Fruit fly (Drosophila melanogaster) whole organism, embryonic: ENCODE results near the gene Pfas.

ENCODE experiments used
- BtbVII ChIP-seq: fragments of 200-800 bp; sonication (Bioruptor generic); optimal IDR thresholded peaks from 3 replicates; lab custom pipeline; 2017; ENCODE audit warnings: missing biosample characterization, mild to moderate bottlenecking, missing genetic modification characterization
- Bteb2 ChIP-seq: fragments of 200-800 bp; sonication (Bioruptor generic); optimal IDR thresholded peaks from 2 replicates; lab custom pipeline; 2016; ENCODE audit warnings: missing biosample characterization, missing genetic modification characterization
- CG11696 ChIP-seq: fragments of 200-800 bp; sonication (Bioruptor generic); IDR thresholded peaks from 2 replicates; pipeline ENCODE4 v1.3.6; 2022; ENCODE audit warnings: missing biosample characterization, missing genetic modification characterization
- CG12155 ChIP-seq: fragments of 200-800 bp; sonication (Bioruptor generic); optimal IDR thresholded peaks from 3 replicates; lab custom pipeline; 2016; ENCODE audit warnings: missing biosample characterization, missing genetic modification characterization
- CG12219 ChIP-seq: fragments of 200-800 bp; sonication (Bioruptor generic); optimal IDR thresholded peaks from 3 replicates; lab custom pipeline; 2018; ENCODE audit warnings: missing biosample characterization, mild to moderate bottlenecking, missing genetic modification characterization
- CG12236 ChIP-seq: fragments of 200-800 bp; sonication (Bioruptor generic); optimal IDR thresholded peaks from 2 replicates; lab custom pipeline; 2016; ENCODE audit warnings: missing biosample characterization, missing genetic modification characterization
- CG14050 ChIP-seq: fragments of 200-800 bp; sonication (Bioruptor generic); IDR thresholded peaks from 3 replicates; pipeline ENCODE4 v1.3.6; 2022; ENCODE audit warnings: missing biosample characterization, missing genetic modification characterization
- CG18011 ChIP-seq: fragments of 200-800 bp; sonication (Bioruptor generic); optimal IDR thresholded peaks from 2 replicates; lab custom pipeline; 2017; ENCODE audit warnings: missing biosample characterization, missing genetic modification characterization, mild to moderate bottlenecking, moderate library complexity, missing genotype
- CG18262 ChIP-seq: fragments of 200-800 bp; optimal IDR thresholded peaks from 3 replicates; lab custom pipeline; 2019; ENCODE audit warnings: missing biosample characterization, mild to moderate bottlenecking, missing genetic modification characterization, moderate library complexity
- CG1832 ChIP-seq: fragments of 200-800 bp; sonication (Bioruptor generic); optimal IDR thresholded peaks from 2 replicates; lab custom pipeline; 2017; ENCODE audit warnings: missing biosample characterization, mild to moderate bottlenecking, missing genetic modification characterization, inconsistent platforms
- CG18476 ChIP-seq: fragments of 200-800 bp; sonication (Bioruptor generic); optimal IDR thresholded peaks from 2 replicates; lab custom pipeline; 2016; ENCODE audit warnings: missing biosample characterization, mild to moderate bottlenecking, missing genetic modification characterization
- CG2199 ChIP-seq: fragments of 200-800 bp; sonication (Bioruptor generic); IDR thresholded peaks from 3 replicates; pipeline ENCODE4 v1.3.6; 2022; ENCODE audit warnings: missing biosample characterization, missing genetic modification characterization
- CG3281 ChIP-seq: fragments of 200-800 bp; sonication (Bioruptor generic); optimal IDR thresholded peaks from 3 replicates; lab custom pipeline; 2017; ENCODE audit warnings: missing biosample characterization, mild to moderate bottlenecking, missing genetic modification characterization
- CG4328 ChIP-seq: fragments of 200-800 bp; sonication (Bioruptor generic); optimal IDR thresholded peaks from 3 replicates; lab custom pipeline; 2017; ENCODE audit warnings: missing biosample characterization, missing genetic modification reagents, missing genetic modification characterization
- CG4730 ChIP-seq: fragments of 200-800 bp; sonication (Bioruptor generic); IDR thresholded peaks from 2 replicates; pipeline ENCODE4 v1.3.6; 2022; ENCODE audit warnings: missing biosample characterization, missing genetic modification characterization
- CG6689 ChIP-seq: fragments of 200-800 bp; sonication (Bioruptor generic); IDR thresholded peaks from 2 replicates; pipeline ENCODE4 v1.3.6; 2022; ENCODE audit warnings: missing biosample characterization, missing genetic modification characterization
- CG8359 ChIP-seq: fragments of 200-800 bp; sonication (Bioruptor generic); optimal IDR thresholded peaks from 2 replicates; lab custom pipeline; 2017; ENCODE audit warnings: missing biosample characterization, mild to moderate bottlenecking, missing genetic modification characterization, borderline replicate concordance
- CG9727 ChIP-seq: fragments of 200-800 bp; sonication (Bioruptor generic); optimal IDR thresholded peaks from 3 replicates; lab custom pipeline; 2017; ENCODE audit warnings: missing biosample characterization, mild to moderate bottlenecking, missing genetic modification characterization
- CHES-1-like ChIP-seq: fragments of 200-800 bp; sonication (Bioruptor generic); optimal IDR thresholded peaks from 2 replicates; lab custom pipeline; 2016; ENCODE audit warnings: missing biosample characterization, missing genetic modification characterization
- CTCF ChIP-seq: fragments of 200-800 bp; sonication (Bioruptor generic); optimal IDR thresholded peaks from 2 replicates; lab custom pipeline; 2017; ENCODE audit warnings: missing biosample characterization, mild to moderate bottlenecking, missing genetic modification characterization, moderate library complexity
- Camta ChIP-seq: fragments of 200-800 bp; sonication (Bioruptor generic); optimal IDR thresholded peaks from 2 replicates; lab custom pipeline; 2016; ENCODE audit warnings: missing biosample characterization, missing genetic modification characterization
- D19B ChIP-seq: fragments of 200-800 bp; sonication (Bioruptor generic); optimal IDR thresholded peaks from 2 replicates; lab custom pipeline; 2017; ENCODE audit warnings: missing biosample characterization, mild to moderate bottlenecking, missing genetic modification characterization
- Dbx ChIP-seq: fragments of 200-800 bp; sonication (Bioruptor generic); IDR thresholded peaks from 3 replicates; pipeline ENCODE4 v1.3.6; 2022; ENCODE audit warnings: missing biosample characterization, missing genetic modification characterization
- Dll ChIP-seq: fragments of 200-800 bp; sonication (Bioruptor generic); IDR thresholded peaks from 4 replicates; pipeline ENCODE4 v1.3.6; 2022; ENCODE audit warnings: missing biosample characterization, missing genetic modification characterization; ENCODE audit not compliant: partially characterized antibody
- Doc3 ChIP-seq: fragments of 200-800 bp; sonication (Bioruptor generic); IDR thresholded peaks from 3 replicates; pipeline ENCODE4 v1.3.6; 2022; ENCODE audit warnings: missing biosample characterization, missing genetic modification characterization; ENCODE audit not compliant: partially characterized antibody
- HLH54F ChIP-seq: fragments of 200-800 bp; sonication (Bioruptor generic); optimal IDR thresholded peaks from 3 replicates; lab custom pipeline; 2016; ENCODE audit warnings: missing biosample characterization, missing genetic modification characterization
- Hr3 ChIP-seq: fragments of 200-800 bp; sonication (Bioruptor generic); optimal IDR thresholded peaks from 3 replicates; lab custom pipeline; 2016; ENCODE audit warnings: missing biosample characterization, missing genetic modification characterization
- Kr ChIP-seq: fragments of 200-800 bp; sonication (Bioruptor generic); optimal IDR thresholded peaks from 2 replicates; lab custom pipeline; 2017; ENCODE audit warnings: missing biosample characterization, mild to moderate bottlenecking, missing genetic modification characterization
- NC2α ChIP-seq: fragments of 200-800 bp; sonication (Bioruptor generic); optimal IDR thresholded peaks from 2 replicates; lab custom pipeline; 2016; ENCODE audit warnings: missing biosample characterization, missing genetic modification characterization
- NC2β ChIP-seq: fragments of 200-800 bp; sonication (Bioruptor generic); optimal IDR thresholded peaks from 2 replicates; lab custom pipeline; 2016; ENCODE audit warnings: missing biosample characterization, missing genetic modification characterization
- NFAT ChIP-seq: fragments of 200-800 bp; sonication (Bioruptor generic); IDR thresholded peaks from 2 replicates; pipeline ENCODE4 v1.3.6; 2022; ENCODE audit warnings: missing biosample characterization, missing genetic modification characterization
- Ptx1 ChIP-seq: fragments of 200-800 bp; sonication (Bioruptor generic); IDR thresholded peaks from 2 replicates; pipeline ENCODE4 v1.3.6; 2022; ENCODE audit warnings: missing biosample characterization, missing genetic modification characterization
- Sin3A ChIP-seq: fragments of >200 bp; optimal IDR thresholded peaks from 2 replicates; lab custom pipeline; 2018
- Taf1 ChIP-seq: fragments of 200-800 bp; sonication (Bioruptor generic); IDR thresholded peaks from 2 replicates; pipeline ENCODE4 v1.3.6; 2022; ENCODE audit warnings: missing biosample characterization, missing genetic modification characterization
- bab2 ChIP-seq: fragments of 200-800 bp; sonication (Bioruptor generic); optimal IDR thresholded peaks from 2 replicates; lab custom pipeline; 2016; ENCODE audit warnings: missing biosample characterization, missing genetic modification characterization
- croc ChIP-seq: fragments of 200-800 bp; sonication (Bioruptor generic); conservative IDR thresholded peaks from 3 replicates; pipeline ENCODE4 v1.3.6; 2022; ENCODE audit warnings: missing biosample characterization, missing genetic modification characterization
- disco-r ChIP-seq: fragments of 200-800 bp; sonication (Bioruptor generic); optimal IDR thresholded peaks from 2 replicates; lab custom pipeline; 2016; ENCODE audit warnings: missing biosample characterization, missing genetic modification characterization
- fru ChIP-seq: fragments of >200 bp; optimal IDR thresholded peaks from 2 replicates; lab custom pipeline; 2017
- inv ChIP-seq: fragments of 200-800 bp; sonication (Bioruptor generic); IDR thresholded peaks from 2 replicates; pipeline ENCODE4 v1.3.6; 2022; ENCODE audit warnings: missing biosample characterization, missing genetic modification characterization; ENCODE audit not compliant: partially characterized antibody
- ken ChIP-seq: fragments of 200-800 bp; sonication (Bioruptor generic); IDR thresholded peaks from 3 replicates; pipeline ENCODE4 v1.3.6; 2022; ENCODE audit warnings: missing biosample characterization, missing genetic modification characterization
- knrl ChIP-seq: fragments of 200-800 bp; sonication (Bioruptor generic); IDR thresholded peaks from 3 replicates; pipeline ENCODE4 v1.3.6; 2022; ENCODE audit warnings: missing biosample characterization, missing genetic modification characterization; ENCODE audit not compliant: partially characterized antibody
- lov ChIP-seq, 2 experiments: fragments of 200-800 bp in 1 of 2; fragments of >200 bp in 1 of 2; sonication (Bioruptor generic) in 1 of 2; IDR thresholded peaks in 1 of 2; optimal IDR thresholded peaks in 1 of 2; 2 replicates in 1 of 2; 3 replicates in 1 of 2; pipeline versions ENCODE4 v1.3.6 to Lab custom; 2017 to 2022; ENCODE audit warnings: missing biosample characterization in 1 of 2, missing genetic modification characterization in 1 of 2
- luna ChIP-seq: fragments of 200-800 bp; sonication (Bioruptor generic); optimal IDR thresholded peaks from 2 replicates; lab custom pipeline; 2016; ENCODE audit warnings: missing biosample characterization, missing genetic modification characterization
- nau ChIP-seq: fragments of 200-800 bp; sonication (Bioruptor generic); optimal IDR thresholded peaks from 3 replicates; lab custom pipeline; 2017; ENCODE audit warnings: missing biosample characterization, mild to moderate bottlenecking, missing genetic modification characterization, missing genetic modification reagents
- pfk ChIP-seq: fragments of 200-800 bp; sonication (Bioruptor generic); optimal IDR thresholded peaks from 2 replicates; lab custom pipeline; 2018; ENCODE audit warnings: missing biosample characterization, mild to moderate bottlenecking, missing genetic modification characterization, moderate library complexity
- pros ChIP-seq: fragments of 200-800 bp; sonication (Bioruptor generic); optimal IDR thresholded peaks from 3 replicates; lab custom pipeline; 2019; ENCODE audit warnings: missing biosample characterization, mild to moderate bottlenecking, missing genetic modification characterization, moderate library complexity
- pum ChIP-seq: fragments of 200-800 bp; sonication (Bioruptor generic); optimal IDR thresholded peaks from 2 replicates; lab custom pipeline; 2016; ENCODE audit warnings: missing biosample characterization, missing genetic modification characterization
- sd ChIP-seq: fragments of 200-800 bp; sonication (Bioruptor generic); optimal IDR thresholded peaks from 3 replicates; lab custom pipeline; 2018; ENCODE audit warnings: missing biosample characterization, mild to moderate bottlenecking, missing genetic modification characterization, moderate library complexity
- shn ChIP-seq: fragments of 200-800 bp; sonication (Bioruptor generic); optimal IDR thresholded peaks from 3 replicates; lab custom pipeline; 2016; ENCODE audit warnings: missing biosample characterization, missing genetic modification characterization
- ssp ChIP-seq: fragments of 200-800 bp; sonication (Bioruptor generic); IDR thresholded peaks from 2 replicates; pipeline ENCODE4 v1.3.6; 2022; ENCODE audit warnings: missing biosample characterization, missing genetic modification characterization
- tgo ChIP-seq: fragments of 200-800 bp; sonication (Bioruptor generic); IDR thresholded peaks from 3 replicates; pipeline ENCODE4 v1.3.6; 2022; ENCODE audit warnings: missing biosample characterization, missing genetic modification characterization
- zfh1 ChIP-seq: fragments of 200-800 bp; sonication (Bioruptor generic); IDR thresholded peaks from 3 replicates; pipeline ENCODE4 v1.3.6; 2022; ENCODE audit warnings: missing biosample characterization, missing genetic modification characterization

The Pfas gene

DNA sequence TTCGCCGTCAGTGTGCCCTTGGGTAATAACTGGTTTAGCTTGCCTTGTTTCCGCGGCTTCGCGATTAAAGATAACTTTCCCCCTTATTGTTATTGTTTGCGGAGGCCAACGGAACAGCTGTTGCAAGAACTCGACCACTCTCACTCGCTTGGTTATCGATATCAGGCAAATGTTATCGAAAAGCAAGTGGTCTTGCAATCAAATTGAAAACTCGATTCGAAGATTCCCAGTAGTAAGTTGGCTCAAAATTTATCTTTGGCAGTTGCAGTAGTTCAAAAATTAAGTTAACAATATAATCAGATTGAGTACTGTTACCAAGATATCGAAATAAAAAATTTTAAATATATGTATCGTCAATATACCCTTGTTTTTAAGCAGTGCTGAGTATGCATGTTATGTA lies 20.0 kb upstream of the Pfas start, which contains the start of the genes Fbw5 and CG9147 (continued):
- TF ChIP-seq D19B (GFP tag; lab: Kevin White, UChicago), result peak; percentile 100
- TF ChIP-seq CG2199, result peak; percentile 98
- TF ChIP-seq Bteb2 (GFP tag; lab: Kevin White, UChicago), result peak; percentile 99
- 0 out of 3 replicates have a peak, but pooled peaks have one; percentile 20 for TF ChIP-seq knrl (GFP tag; lab: Robert Waterston, UW)
- TF ChIP-seq CG4328 (GFP tag; lab: Kevin White, UChicago), result peak; percentile 83
- peak; percentile 100 for TF ChIP-seq Hr3 (GFP tag; lab: Kevin White, UChicago)
- peak; percentile 99 for TF ChIP-seq CG4730
- TF ChIP-seq ssp (GFP tag; lab: Robert Waterston, UW), result peak; percentile 96
- TF ChIP-seq CG12236 (GFP tag; lab: Kevin White, UChicago), result peak; percentile 99
- TF ChIP-seq NFAT (GFP tag; lab: Robert Waterston, UW), result peak; percentile 99
- TF ChIP-seq disco-r (GFP tag; lab: Kevin White, UChicago), result peak; percentile 99
- peak; percentile 100 for TF ChIP-seq ken (GFP tag; lab: Robert Waterston, UW)
- peak; percentile 98 for TF ChIP-seq BtbVII (GFP tag; lab: Kevin White, UChicago)
- peak; percentile 99 for TF ChIP-seq CG18262
- TF ChIP-seq HLH54F (GFP tag; lab: Kevin White, UChicago), result peak; percentile 99
- peak; percentile 18; the same call in 1 of the 2 replicates for TF ChIP-seq inv (GFP tag; lab: Robert Waterston, UW)
- TF ChIP-seq CG11696 (GFP tag; lab: Robert Waterston, UW), result peak; percentile 96
- peak; percentile 99 for TF ChIP-seq Taf1 (GFP tag; lab: Robert Waterston, UW)
- peak; percentile 99 for TF ChIP-seq CG6689 (GFP tag; lab: Robert Waterston, UW)
- TF ChIP-seq tgo (GFP tag; lab: Robert Waterston, UW), result peak; percentile 100
- TF ChIP-seq Sin3A (lab: Kevin White, UChicago), result no peak
- peak; percentile 100 for TF ChIP-seq Dbx (GFP tag; lab: Robert Waterston, UW)
- TF ChIP-seq Camta (GFP tag; lab: Kevin White, UChicago), result peak; percentile 100
- TF ChIP-seq pfk (GFP tag; lab: Kevin White, UChicago), result peak; percentile 54
- TF ChIP-seq Doc3, result no peak; the same call in 2 of the 3 replicates
- peak; percentile 67 for TF ChIP-seq pros (GFP tag; lab: Kevin White, UChicago)
- no peak for TF ChIP-seq nau
- peak; percentile 99 for TF ChIP-seq luna
- TF ChIP-seq CG8359 (GFP tag; lab: Kevin White, UChicago), result peak; percentile 90
- peak; percentile 99 for TF ChIP-seq croc (GFP tag; lab: Robert Waterston, UW)
- peak; percentile 68 for TF ChIP-seq CTCF (GFP tag; lab: Kevin White, UChicago)
- TF ChIP-seq Ptx1 (GFP tag; lab: Robert Waterston, UW), result peak; percentile 100
- peak; percentile 99 for TF ChIP-seq NC2α (GFP tag; lab: Kevin White, UChicago)
- no peak for TF ChIP-seq fru (lab: Kevin White, UChicago)
- TF ChIP-seq Kr, result peak; percentile 83
- TF ChIP-seq lov (optimal IDR thresholded peaks at IDR 0.05; lab: Kevin White, UChicago), result no peak
- peak; percentile 99 for TF ChIP-seq lov (GFP tag; IDR thresholded peaks at IDR 0.05; lab: Robert Waterston, UW)
- peak; percentile 100 for TF ChIP-seq CG9727
- TF ChIP-seq zfh1 (GFP tag; lab: Robert Waterston, UW), result peak; percentile 100
- TF ChIP-seq Dll, result peak; percentile 65
- no peak for TF ChIP-seq CG1832
- TF ChIP-seq CG18476 (GFP tag; lab: Kevin White, UChicago), result peak; percentile 99
- peak; percentile 100 for TF ChIP-seq CG14050 (GFP tag; lab: Robert Waterston, UW)
- TF ChIP-seq CG3281, result peak; percentile 98
- TF ChIP-seq sd, result peak; percentile 99
- peak; percentile 93 for TF ChIP-seq CG18011
- peak; percentile 99 for TF ChIP-seq shn (GFP tag; lab: Kevin White, UChicago)
- peak; percentile 100 for TF ChIP-seq bab2
- peak; percentile 99 for TF ChIP-seq pum
- peak; percentile 99 for TF ChIP-seq NC2β (GFP tag; lab: Kevin White, UChicago)
- TF ChIP-seq CHES-1-like, result peak; percentile 99
- TF ChIP-seq CG12219 (GFP tag; lab: Kevin White, UChicago), result peak; percentile 100
- peak; percentile 99 for TF ChIP-seq CG12155 (GFP tag; lab: Kevin White, UChicago)
